Worm (Caenorhabditis elegans) whole organism, L4/young adult: ENCODE measurements around the gene F54E4.2.

Experiments
- W03F9.2 ChIP-seq: fragments of 150-350 bp; optimal IDR thresholded peaks from 2 replicates; lab custom pipeline; 2014; ENCODE audit warnings: missing biosample characterization, missing genetic modification characterization
- dao-5 ChIP-seq: sonication (generic microtip); optimal IDR thresholded peaks from 2 replicates; lab custom pipeline; 2016; ENCODE audit warnings: missing genotype, missing genetic modification characterization, moderate library complexity, missing compliant biosample characterization
- him-1 ChIP-seq: sonication (generic microtip); optimal IDR thresholded peaks from 2 replicates; lab custom pipeline; 2016; ENCODE audit warnings: missing genotype, missing genetic modification reagents, missing genetic modification characterization, missing compliant biosample characterization

F54E4.2 gene

DNA sequence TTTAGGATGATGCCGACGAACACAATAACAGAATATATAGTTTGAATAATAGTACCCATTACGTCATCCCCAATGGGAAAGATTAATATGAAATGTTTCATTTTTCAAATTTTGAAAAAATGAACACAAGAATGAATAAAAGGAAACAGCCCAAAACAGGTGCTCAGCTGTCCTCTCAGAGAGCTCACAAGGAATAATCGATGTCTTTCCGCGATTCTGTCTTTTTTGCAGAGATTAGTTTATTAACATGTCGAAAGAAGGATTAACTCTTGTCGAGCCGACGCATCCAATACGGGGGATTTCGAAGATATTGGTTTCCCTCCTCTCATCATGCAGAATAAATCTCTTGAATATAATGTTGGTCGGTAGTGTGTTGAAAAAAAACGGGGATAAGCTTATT, at the start of gene F54E4.2:
TSS of gene F54E4.2 (minus strand) at position 101 of the 400 bp plus-strand sequence.
- no peak for TF ChIP-seq W03F9.2 (tag; lab: Kevin White, UChicago)
- no peak for TF ChIP-seq him-1 (tag; lab: Kevin White, UChicago)
- no peak for TF ChIP-seq dao-5 (tag; lab: Kevin White, UChicago)

DNA sequence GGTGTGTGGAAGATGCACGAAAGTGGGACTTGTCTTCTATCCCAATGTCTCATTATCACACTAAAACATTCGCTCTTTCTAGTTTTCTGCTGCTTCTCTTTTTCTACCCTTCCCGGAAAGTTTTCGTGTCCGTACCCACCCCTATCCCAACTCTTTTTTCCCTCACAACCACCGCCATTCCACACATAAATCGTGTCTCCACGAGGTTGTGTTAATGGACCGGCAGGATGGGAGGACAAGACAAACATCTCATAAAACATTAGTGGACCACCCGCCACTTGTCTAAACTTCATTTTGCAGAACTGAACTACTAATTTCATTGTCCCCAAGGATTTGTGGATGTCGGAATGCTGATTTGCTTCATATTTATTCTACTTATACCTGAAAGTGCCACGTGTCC, 45.3 kb upstream of the F54E4.2 start, which contains the start of gene slt-1:
TSS of gene slt-1 (plus strand) at position 301 of the 400 bp plus-strand sequence.
- TF ChIP-seq W03F9.2 (tag; lab: Kevin White, UChicago) (no peak), him-1 (tag; lab: Kevin White, UChicago) (no peak), dao-5 (tag; lab: Kevin White, UChicago) (no peak)

DNA sequence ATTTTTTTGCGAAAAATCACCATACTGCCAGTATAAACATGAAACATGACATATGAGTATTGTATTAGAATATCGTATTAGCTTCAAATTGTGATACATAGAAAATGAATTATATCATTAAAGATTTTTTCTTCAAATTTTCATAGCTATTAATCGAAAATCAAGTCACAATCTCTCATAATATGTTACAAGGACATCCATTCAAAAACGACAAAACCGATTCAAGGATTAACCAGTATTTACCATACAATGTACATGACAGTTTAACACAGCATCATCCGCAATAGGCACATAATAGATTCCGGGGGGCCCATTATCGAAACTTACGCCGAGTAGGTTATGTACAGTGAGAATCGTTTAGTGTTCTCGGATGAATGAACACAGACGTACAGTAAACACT, 42.6 kb upstream of the F54E4.2 start:
- TF ChIP-seq dao-5 (tag; lab: Kevin White, UChicago) (no peak), him-1 (tag; lab: Kevin White, UChicago) (no peak), W03F9.2 (tag; lab: Kevin White, UChicago) (no peak)

DNA sequence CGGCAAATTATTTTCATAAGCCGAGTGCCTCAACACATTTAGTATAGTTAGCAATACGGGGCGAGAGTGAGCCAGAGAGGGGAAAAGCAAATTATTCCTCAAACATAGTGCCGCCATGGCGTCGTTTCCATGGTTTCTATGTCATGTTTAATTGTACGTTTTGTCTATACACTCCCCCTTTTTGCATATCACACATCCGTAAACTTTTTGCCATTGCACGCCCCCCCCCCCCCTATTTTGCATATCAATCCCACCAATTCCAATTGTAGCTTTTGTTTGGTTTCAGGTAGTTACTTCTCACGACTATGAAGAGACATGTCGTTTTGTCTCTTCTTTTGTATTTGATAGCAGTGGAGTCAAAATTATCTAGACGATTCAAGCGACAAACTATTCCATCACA, 35.3 kb upstream of the F54E4.2 start, which contains the start of gene C26G2.2:
TSS of gene C26G2.2 (plus strand) at position 301 of the 400 bp plus-strand sequence.
- no peak for TF ChIP-seq W03F9.2 (tag; lab: Kevin White, UChicago)
- TF ChIP-seq him-1 (tag; lab: Kevin White, UChicago) = no peak
- TF ChIP-seq dao-5 (tag; lab: Kevin White, UChicago) = no peak

DNA sequence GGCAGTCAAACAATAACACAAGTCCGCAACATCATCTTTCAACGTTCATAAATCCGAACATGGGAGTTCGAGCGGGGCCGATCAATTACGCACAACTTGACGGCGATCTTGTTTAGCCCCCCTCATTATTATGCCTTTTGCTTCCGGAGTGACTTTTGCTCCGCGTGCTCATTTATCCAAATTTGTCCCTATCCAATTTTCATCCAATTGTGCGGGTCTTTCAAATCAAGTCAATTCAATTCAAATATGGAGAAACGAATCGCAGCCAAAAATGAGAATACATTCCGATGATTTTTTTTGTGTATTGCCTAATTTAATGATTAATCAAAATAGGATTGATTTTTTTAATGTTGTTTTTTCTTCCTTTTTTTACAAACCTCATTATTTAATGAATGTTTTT, 33.7 kb upstream of the F54E4.2 start:
- TF ChIP-seq him-1 (tag; lab: Kevin White, UChicago) (no peak), W03F9.2 (tag; lab: Kevin White, UChicago) (no peak), dao-5 (tag; lab: Kevin White, UChicago) (no peak)

DNA sequence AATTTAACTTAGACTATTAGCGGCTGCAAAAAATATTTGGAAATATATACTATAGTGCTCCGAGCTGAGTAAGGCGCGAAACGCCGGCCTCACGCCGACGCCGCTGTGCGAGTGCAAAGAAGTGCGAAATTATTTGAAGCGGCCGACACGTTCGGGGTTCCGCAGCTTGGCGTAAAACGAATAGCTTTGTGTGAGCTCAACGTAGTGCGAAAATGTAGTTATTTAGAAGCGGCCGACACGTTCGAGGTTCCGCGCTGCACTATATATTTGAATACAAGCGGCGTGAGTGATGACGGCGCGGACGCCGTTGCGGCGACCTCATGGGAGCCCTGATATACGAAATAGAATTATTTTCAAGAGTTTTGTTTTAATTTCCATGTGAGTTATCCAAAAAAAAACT, 33.2 kb upstream of the F54E4.2 start:
- TF ChIP-seq dao-5 (tag; lab: Kevin White, UChicago) (no peak), him-1 (tag; lab: Kevin White, UChicago) (no peak), W03F9.2 (tag; lab: Kevin White, UChicago) (no peak)

DNA sequence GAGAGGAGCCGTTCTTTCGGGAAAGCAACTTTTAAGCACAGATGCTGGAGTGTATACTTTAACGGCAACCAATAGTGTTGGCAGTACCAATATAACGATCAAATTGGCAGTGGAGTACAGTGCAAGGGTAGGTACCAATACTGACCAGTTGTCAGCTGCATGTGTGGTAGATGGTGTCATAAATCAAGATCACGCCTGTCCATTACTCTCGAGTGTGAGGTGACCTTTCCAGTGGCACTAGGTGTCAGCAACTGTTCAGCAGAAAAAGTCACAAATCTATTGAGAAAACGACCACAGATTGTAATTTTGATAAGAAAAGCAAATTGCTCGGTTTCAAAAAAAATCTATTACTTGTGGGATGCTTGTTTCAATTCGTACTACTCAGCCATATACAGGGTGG, 30.7 kb upstream of the F54E4.2 start:
- TF ChIP-seq W03F9.2 (tag; lab: Kevin White, UChicago) = no peak
- no peak for TF ChIP-seq him-1 (tag; lab: Kevin White, UChicago)
- TF ChIP-seq dao-5 (tag; lab: Kevin White, UChicago) = no peak

DNA sequence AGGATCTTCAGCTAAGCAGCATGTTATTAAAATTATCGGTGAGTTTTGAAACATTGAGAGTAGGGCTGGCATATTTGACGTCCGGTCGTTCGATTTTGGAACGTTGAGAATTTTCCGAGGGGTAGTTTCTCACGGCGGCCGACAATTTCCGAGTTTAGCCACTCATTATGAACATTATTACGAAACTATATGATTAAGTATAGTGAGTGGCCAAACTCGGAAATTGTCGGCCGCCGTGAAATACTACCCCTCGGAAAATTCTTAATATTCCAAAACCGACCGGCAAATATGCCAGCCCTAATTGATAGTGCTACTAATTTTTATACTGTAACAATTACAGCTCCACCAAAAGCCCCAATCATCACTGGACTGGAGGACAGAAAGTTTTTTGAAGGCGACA, 28.7 kb upstream of the F54E4.2 start:
- TF ChIP-seq him-1 (tag; lab: Kevin White, UChicago) (no peak), dao-5 (tag; lab: Kevin White, UChicago) (no peak), W03F9.2 (tag; lab: Kevin White, UChicago) (no peak)

DNA sequence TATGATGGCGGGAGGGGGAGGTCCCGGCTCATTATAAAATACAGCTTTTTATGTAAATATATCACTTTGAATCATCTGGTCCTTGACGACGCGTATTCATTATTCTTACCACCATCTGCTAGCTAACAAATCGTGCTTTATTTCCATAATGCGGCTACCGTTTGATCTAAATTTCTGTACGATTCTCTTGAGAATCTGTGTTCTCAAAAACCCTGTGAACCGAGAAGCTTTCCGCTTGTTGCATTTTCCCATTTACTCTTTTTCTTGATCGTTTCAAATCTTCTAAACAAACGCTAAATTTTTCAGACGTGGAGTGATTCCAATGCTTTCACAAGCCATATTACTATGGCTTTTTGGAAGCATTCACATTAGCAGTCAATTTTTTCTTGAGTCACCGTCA, 26.0 kb upstream of the F54E4.2 start, which contains the start of gene syg-2:
TSS of gene syg-2 (plus strand) at position 301 of the 400 bp plus-strand sequence.
- TF ChIP-seq W03F9.2 (tag; lab: Kevin White, UChicago) (no peak), him-1 (tag; lab: Kevin White, UChicago) (no peak), dao-5 (tag; lab: Kevin White, UChicago) (no peak)

DNA sequence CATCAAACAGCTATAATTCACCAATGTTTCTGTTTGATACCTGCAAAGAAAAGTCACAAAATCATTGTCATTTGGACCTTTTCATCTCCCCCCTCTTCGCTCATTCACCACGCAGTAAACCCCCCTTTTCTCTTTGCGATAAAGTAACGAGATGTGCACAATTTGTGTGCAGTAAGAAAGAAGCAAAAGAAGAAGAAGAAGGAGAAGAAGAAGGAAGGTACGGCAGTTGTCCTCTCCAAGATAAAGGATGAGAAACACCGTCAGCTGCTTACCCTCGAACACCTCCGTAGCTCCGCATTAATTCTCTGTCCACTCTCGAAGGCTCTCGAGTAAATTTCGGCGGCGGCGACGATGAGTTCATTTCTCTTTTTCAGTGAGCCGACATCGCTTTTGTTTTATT, 24.8 kb upstream of the F54E4.2 start:
- TF ChIP-seq W03F9.2 (tag; lab: Kevin White, UChicago) (no peak), dao-5 (tag; lab: Kevin White, UChicago) (no peak), him-1 (tag; lab: Kevin White, UChicago) (no peak)

DNA sequence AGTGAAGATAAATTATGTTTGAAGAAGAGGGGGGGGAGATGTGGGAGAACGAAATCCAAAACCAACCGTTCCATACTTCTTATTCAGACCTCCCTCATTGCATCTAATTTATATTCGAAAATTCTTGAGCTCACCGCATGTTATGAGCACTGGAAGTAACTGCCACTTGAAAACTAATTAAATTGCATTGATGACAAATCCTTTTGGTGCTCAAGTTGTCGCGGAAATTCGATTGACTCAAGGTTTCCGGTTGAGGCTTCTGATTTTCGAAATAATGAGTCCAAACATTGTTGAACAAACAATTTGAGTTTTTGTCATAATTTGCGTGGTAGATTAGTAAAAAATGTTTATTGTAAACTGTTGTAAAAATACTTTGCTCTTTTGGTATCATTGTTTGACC, 23.3 kb upstream of the F54E4.2 start:
- no peak for TF ChIP-seq W03F9.2 (tag; lab: Kevin White, UChicago)
- TF ChIP-seq him-1 (tag; lab: Kevin White, UChicago) = no peak
- TF ChIP-seq dao-5 (tag; lab: Kevin White, UChicago) = no peak

DNA sequence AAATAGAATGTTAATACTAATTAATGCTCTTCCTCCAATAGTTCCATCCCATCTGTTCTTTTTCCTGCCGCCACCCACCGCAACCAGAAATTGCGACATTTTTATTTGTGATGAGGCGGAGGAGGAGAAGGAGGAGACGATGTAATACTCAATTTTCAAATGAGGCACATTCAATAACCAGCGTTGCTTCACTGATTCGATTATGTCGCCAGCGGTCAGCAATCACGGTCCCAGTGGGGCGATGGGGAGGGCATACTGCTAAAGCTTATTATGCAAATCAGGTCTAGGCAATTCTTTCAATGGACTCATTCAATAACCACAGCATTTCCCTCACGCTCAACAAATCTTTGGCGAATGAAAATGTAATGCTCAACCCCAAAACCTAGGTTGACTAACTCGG, 20.5 kb upstream of the F54E4.2 start:
- no peak for TF ChIP-seq W03F9.2 (tag; lab: Kevin White, UChicago)
- no peak for TF ChIP-seq dao-5 (tag; lab: Kevin White, UChicago)
- TF ChIP-seq him-1 (tag; lab: Kevin White, UChicago) = no peak

DNA sequence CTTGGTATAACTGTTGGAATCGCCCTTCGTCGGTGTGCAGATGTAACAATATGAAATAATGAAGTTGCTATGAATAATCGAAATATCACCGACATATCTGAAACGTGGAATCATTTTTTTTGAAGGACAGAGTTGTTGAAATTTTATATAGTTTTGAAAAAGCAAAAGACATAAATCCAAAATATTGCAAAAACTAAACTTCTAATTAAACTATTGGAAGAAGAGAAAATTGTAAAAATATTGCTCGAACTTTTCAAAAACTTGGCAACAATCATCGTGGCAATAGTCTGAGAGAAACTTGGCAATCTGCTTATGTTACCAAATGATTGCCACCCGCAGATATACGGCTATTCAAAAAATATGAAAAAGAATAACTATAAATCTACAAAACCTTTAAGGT, 16.7 kb upstream of the F54E4.2 start, which contains the start of gene F54E4.4:
TSS of gene F54E4.4 (minus strand) at position 101 of the 400 bp plus-strand sequence.
- no peak for TF ChIP-seq dao-5 (tag; lab: Kevin White, UChicago)
- no peak for TF ChIP-seq him-1 (tag; lab: Kevin White, UChicago)
- no peak for TF ChIP-seq W03F9.2 (tag; lab: Kevin White, UChicago)

DNA sequence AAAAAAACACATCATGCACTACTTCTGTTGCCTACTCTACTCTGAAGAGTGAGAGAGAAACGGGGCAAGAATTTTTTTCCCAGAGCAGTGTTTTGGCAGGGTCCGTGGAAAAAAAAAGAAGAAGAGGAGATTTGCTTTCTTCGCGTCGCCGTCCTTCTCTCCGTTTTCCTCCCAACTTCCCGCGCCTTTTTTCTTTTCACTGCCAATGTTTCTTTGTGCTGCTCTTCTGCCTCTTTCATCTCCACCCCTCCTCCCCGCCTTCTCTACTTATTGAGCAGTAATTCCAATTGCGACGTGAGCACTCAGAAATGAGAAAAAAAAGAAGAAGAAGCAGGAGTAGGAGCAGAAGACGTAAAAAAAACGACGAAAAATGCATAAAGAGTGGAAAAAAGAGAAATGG, 11.2 kb upstream of the F54E4.2 start:
- TF ChIP-seq dao-5 (tag; lab: Kevin White, UChicago) (no peak), W03F9.2 (tag; lab: Kevin White, UChicago) (no peak), him-1 (tag; lab: Kevin White, UChicago) (peak; percentile 78)
